Worm (Caenorhabditis elegans) whole organism, late embryonic: Measurements from ENCODE around the gene cyp-35A2.

Source experiments
- C08G9.2 ChIP-seq: sonication (generic microtip); optimal IDR thresholded peaks from 2 replicates; lab custom pipeline; 2016; ENCODE audit warnings: mild to moderate bottlenecking, missing genetic modification characterization, moderate library complexity, missing compliant biosample characterization
- K09A11.1 ChIP-seq: sonication (generic microtip); optimal IDR thresholded peaks from 2 replicates; lab custom pipeline; 2017; ENCODE audit warnings: antibody characterized with exemption, mild to moderate bottlenecking, missing genetic modification characterization, missing compliant biosample characterization; ENCODE audit not compliant: insufficient read depth
- ceh-2 ChIP-seq: sonication (generic microtip); optimal IDR thresholded peaks from 2 replicates; lab custom pipeline; 2016; ENCODE audit warnings: missing genotype, missing genetic modification characterization, missing compliant biosample characterization
- ceh-24 ChIP-seq: sonication (generic microtip); optimal IDR thresholded peaks from 2 replicates; lab custom pipeline; 2016; ENCODE audit warnings: mild to moderate bottlenecking, missing genetic modification characterization, missing compliant biosample characterization
- ceh-30 ChIP-seq: fragments of 150-350 bp; optimal IDR thresholded peaks from 2 replicates; lab custom pipeline; 2014; ENCODE audit warnings: missing biosample characterization, missing genetic modification characterization
- che-1 ChIP-seq: sonication (generic microtip); optimal IDR thresholded peaks from 2 replicates; lab custom pipeline; 2016; ENCODE audit warnings: mild to moderate bottlenecking, missing genetic modification characterization, missing compliant biosample characterization
- eyg-1 ChIP-seq: sonication (generic microtip); optimal IDR thresholded peaks from 2 replicates; lab custom pipeline; 2016; ENCODE audit warnings: missing genotype, missing genetic modification characterization, missing compliant biosample characterization
- hlh-8 ChIP-seq: sonication (generic microtip); optimal IDR thresholded peaks from 2 replicates; lab custom pipeline; 2016; ENCODE audit warnings: missing genotype, missing genetic modification characterization, missing compliant biosample characterization
- lin-11 ChIP-seq: fragments of 200-800 bp; sonication (Bioruptor generic); optimal IDR thresholded peaks from 2 replicates; lab custom pipeline; 2018; ENCODE audit warnings: mild to moderate bottlenecking, missing genetic modification characterization, missing compliant biosample characterization
- pha-2 ChIP-seq: sonication (generic microtip); optimal IDR thresholded peaks from 2 replicates; lab custom pipeline; 2017; ENCODE audit warnings: mild to moderate bottlenecking, missing genetic modification characterization, missing compliant biosample characterization
- pha-4 ChIP-seq: fragments of 150-350 bp; optimal IDR thresholded peaks from 2 replicates; lab custom pipeline; 2018; ENCODE audit warnings: missing biosample characterization, missing genetic modification reagents, missing genetic modification characterization
- sox-2 ChIP-seq: fragments of 200-800 bp; sonication (Bioruptor generic); IDR thresholded peaks from 2 replicates; pipeline ENCODE4 v1.3.6; 2022; ENCODE audit warnings: missing genetic modification reagents, missing genetic modification characterization, missing compliant biosample characterization
- unc-55 ChIP-seq: sonication (generic microtip); optimal IDR thresholded peaks from 2 replicates; lab custom pipeline; 2017; ENCODE audit warnings: missing biosample characterization, missing genetic modification reagents, missing genetic modification characterization

Gene cyp-35A2

DNA sequence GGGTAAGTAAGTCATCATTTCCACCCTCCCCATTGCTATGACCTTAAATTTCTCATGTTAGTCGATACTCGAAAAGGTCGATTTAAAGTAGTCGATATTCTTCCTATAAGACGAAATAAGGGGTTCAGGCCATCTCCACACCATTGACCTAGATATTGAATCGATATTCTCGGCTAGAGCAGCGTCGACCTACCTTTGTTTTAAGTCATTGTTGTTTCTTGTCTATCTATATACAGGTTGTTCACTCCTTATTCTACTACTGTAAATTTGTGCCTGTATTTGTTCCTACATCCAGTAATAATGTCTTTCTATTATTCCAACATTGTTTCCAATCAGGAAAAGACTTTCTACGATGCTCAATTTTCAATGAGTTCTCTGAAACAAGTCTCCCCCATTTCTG, 37.1 kb downstream of the cyp-35A2 start, which contains the start of gene F10G2.4:
TSS of gene F10G2.4 (plus strand) at position 301 of the 400 bp plus-strand sequence.
- TF ChIP-seq sox-2 (GFP tag; lab: Robert Waterston, UW) = no peak
- TF ChIP-seq hlh-8 (tag; lab: Kevin White, UChicago) = no peak
- no peak for TF ChIP-seq ceh-30 (tag; lab: Kevin White, UChicago)
- TF ChIP-seq C08G9.2 (tag; lab: Kevin White, UChicago) = no peak
- no peak for TF ChIP-seq lin-11 (tag; lab: Kevin White, UChicago)
- TF ChIP-seq pha-4 (tag; lab: Kevin White, UChicago) = no peak
- no peak for TF ChIP-seq unc-55
- TF ChIP-seq pha-2 = no peak

DNA sequence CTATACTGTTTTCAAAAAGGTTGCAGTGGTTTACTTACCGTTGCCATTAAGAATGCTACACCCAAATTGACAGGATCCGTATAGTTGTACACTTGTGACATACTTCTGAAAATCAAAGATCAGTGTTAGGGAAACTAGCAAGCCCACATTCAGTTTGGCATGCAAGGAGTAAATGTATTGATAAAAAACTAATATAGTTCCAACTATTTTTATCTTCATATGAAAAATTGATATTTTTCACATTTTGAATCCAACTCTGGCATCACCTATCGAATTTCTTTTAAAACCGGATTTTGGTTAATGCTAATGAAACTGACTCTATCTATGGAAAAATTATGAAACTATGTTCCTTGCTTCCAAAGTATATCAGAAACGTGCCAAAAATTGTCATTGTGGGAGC, 38.7 kb downstream of the cyp-35A2 start, which contains the start of gene srx-92:
TSS of gene srx-92 (minus strand) at position 101 of the 400 bp plus-strand sequence.
- TF ChIP-seq che-1 (tag; lab: Kevin White, UChicago) (no peak), C08G9.2 (tag; lab: Kevin White, UChicago) (no peak)
- TF ChIP-seq, all 69 proteins: peak for 0

DNA sequence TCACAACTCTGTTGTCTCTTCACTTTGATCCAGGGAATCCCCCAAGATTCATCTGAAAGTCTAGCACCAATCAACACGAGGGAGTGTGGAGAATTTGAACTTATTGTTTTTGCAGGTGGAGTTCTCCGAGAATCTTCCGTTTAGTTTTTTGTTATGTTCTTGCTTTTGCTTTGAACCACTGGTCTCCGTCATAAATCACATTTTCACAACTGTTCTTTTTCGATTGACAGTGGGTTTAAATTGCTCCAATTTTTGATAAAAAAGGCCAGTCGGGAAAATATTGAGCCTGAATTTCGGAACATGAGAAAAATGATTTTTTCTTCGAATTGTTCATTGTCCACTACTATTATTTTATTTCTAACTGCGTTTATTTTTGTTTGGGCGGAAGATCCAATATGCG, 42.1 kb downstream of the cyp-35A2 start, which contains the start of gene F10G2.10:
TSS of gene F10G2.10 (plus strand) at position 301 of the 400 bp plus-strand sequence.
- no peak for TF ChIP-seq K09A11.1 (tag; lab: Kevin White, UChicago)
- no peak for TF ChIP-seq eyg-1 (tag; lab: Kevin White, UChicago)
- no peak for TF ChIP-seq ceh-2 (tag; lab: Kevin White, UChicago)

DNA sequence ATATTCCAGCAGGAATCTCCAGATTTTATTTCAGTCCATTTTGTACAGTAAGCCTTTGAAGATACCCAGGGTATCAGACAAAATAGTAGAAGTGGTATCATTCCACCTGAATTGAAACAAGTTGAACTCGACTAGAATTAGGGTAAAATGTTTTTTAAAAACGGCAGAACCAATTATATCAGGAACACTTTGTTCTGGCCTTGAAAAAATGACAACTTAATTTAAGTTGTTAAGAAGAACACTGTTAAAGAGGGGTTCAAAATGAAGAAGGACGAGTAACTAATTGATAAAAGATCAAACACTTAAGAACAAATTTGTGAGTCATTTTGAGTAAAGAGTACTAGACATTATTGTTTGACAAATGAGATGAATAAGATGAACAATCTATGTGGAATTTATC, 43.1 kb downstream of the cyp-35A2 start, which contains the start of gene lmd-4:
TSS of gene lmd-4 (minus strand) at position 101 of the 400 bp plus-strand sequence.
- no peak for TF ChIP-seq ceh-24
- TF ChIP-seq, all 69 proteins: peak for 0

DNA sequence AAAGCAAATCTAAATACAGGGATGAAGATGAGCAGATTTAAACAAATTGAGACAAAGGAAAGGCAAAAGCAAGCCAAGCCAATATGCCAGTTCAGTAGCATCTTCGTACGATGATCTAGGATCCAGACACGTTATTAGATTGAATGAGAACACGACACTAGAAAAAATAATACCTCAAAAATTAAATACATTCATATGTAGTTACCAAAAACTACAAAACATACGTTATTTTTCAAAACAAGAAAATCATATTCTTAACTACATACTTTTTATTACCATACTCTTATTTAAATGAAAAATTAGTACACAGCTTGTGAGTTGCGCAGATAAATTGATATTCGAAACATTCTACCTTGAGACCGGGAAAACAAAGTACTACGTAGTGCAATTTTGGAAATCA, 50.7 kb downstream of the cyp-35A2 start, which contains the start of gene srx-6:
TSS of gene srx-6 (minus strand) at position 101 of the 400 bp plus-strand sequence.
- TF ChIP-seq K09A11.1 (tag; lab: Kevin White, UChicago) = no peak
- TF ChIP-seq, all 69 proteins: peak for 0
